Worm (Caenorhabditis elegans): ENCODE results near the gene sre-6.

DNA sequence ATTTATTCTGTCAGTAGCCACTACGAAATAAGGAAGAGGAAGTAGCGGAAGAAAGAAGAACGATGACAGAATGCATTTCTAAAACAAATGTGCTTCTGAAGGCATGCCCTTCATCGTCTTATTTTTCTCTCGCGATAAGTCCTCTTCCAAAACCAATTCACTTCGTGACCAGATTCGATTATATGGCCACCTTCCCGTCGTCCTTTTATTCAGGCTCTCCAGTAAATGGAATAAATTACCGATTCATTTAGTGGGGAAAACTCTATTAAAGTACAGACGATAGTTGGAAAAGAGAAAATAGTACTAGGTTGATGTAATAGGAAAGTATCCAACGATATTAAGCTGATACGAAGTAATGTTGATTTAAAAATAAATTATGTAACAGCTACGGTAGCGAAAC lies 41.3 kb downstream of the sre-6 start:
- TF ChIP-seq nfya-1 (tag; optimal IDR thresholded peaks at IDR 0.05) (no peak), pqm-1 (tag; optimal IDR thresholded peaks at IDR 0.05) (no peak), ref-2 (tag; optimal IDR thresholded peaks at IDR 0.05) (no peak), zip-5 (tag; optimal IDR thresholded peaks at IDR 0.05) (no peak), pag-3 (tag; optimal IDR thresholded peaks at IDR 0.05; ENCODE audit: borderline replicate concordance) (no peak)
